Fruit fly (Drosophila melanogaster) whole organism, wandering third instar larva: Measurements from ENCODE around the gene CG13077.

ENCODE experiments used
- CG9705 ChIP-seq: fragments of 200-800 bp; sonication (Bioruptor generic); optimal IDR thresholded peaks from 2 replicates; lab custom pipeline; 2018; ENCODE audit warnings: missing biosample characterization, mild to moderate bottlenecking, missing genetic modification characterization
- Dfd ChIP-seq: fragments of >200 bp; optimal IDR thresholded peaks from 2 replicates; lab custom pipeline; 2017; ENCODE audit warnings: missing biosample characterization, missing genetic modification characterization
- Jra ChIP-seq: sonication (Bioruptor generic); optimal IDR thresholded peaks from 2 replicates; lab custom pipeline; 2016; ENCODE audit warnings: missing biosample characterization, missing genetic modification characterization
- Mio ChIP-seq: sonication (Bioruptor generic); optimal IDR thresholded peaks from 2 replicates; lab custom pipeline; 2016; ENCODE audit warnings: missing biosample characterization, missing genetic modification characterization
- dmrt93B ChIP-seq: fragments of 200-800 bp; sonication (Bioruptor generic); optimal IDR thresholded peaks from 2 replicates; lab custom pipeline; 2018; ENCODE audit warnings: missing biosample characterization, mild to moderate bottlenecking, missing genetic modification characterization
- ey ChIP-seq: fragments of 200-800 bp; sonication (Bioruptor generic); optimal IDR thresholded peaks from 2 replicates; lab custom pipeline; 2016; ENCODE audit warnings: missing biosample characterization, missing genetic modification characterization
- foxo ChIP-seq, 2 experiments: fragments of 200-800 bp; sonication (Bioruptor generic); optimal IDR thresholded peaks; 2 replicates in 1 of 2; 3 replicates in 1 of 2; lab custom pipeline; 2016 to 2017; ENCODE audit warnings: missing biosample characterization in 2 of 2, missing genetic modification characterization in 2 of 2
- fru ChIP-seq: fragments of 200-800 bp; sonication (Bioruptor generic); optimal IDR thresholded peaks from 3 replicates; lab custom pipeline; 2016; ENCODE audit warnings: missing biosample characterization, mild to moderate bottlenecking, missing genetic modification characterization
- h ChIP-seq: fragments of 200-800 bp; sonication (Bioruptor generic); optimal IDR thresholded peaks from 3 replicates; lab custom pipeline; 2016; ENCODE audit warnings: missing biosample characterization, mild to moderate bottlenecking, missing genetic modification characterization
- psq ChIP-seq: fragments of 200-800 bp; sonication (Bioruptor generic); optimal IDR thresholded peaks from 3 replicates; lab custom pipeline; 2017; ENCODE audit warnings: missing biosample characterization, mild to moderate bottlenecking, missing genetic modification characterization, moderate library complexity
- tai ChIP-seq: sonication (Bioruptor generic); optimal IDR thresholded peaks from 2 replicates; lab custom pipeline; 2016; ENCODE audit warnings: missing biosample characterization, missing genetic modification characterization

DNA sequence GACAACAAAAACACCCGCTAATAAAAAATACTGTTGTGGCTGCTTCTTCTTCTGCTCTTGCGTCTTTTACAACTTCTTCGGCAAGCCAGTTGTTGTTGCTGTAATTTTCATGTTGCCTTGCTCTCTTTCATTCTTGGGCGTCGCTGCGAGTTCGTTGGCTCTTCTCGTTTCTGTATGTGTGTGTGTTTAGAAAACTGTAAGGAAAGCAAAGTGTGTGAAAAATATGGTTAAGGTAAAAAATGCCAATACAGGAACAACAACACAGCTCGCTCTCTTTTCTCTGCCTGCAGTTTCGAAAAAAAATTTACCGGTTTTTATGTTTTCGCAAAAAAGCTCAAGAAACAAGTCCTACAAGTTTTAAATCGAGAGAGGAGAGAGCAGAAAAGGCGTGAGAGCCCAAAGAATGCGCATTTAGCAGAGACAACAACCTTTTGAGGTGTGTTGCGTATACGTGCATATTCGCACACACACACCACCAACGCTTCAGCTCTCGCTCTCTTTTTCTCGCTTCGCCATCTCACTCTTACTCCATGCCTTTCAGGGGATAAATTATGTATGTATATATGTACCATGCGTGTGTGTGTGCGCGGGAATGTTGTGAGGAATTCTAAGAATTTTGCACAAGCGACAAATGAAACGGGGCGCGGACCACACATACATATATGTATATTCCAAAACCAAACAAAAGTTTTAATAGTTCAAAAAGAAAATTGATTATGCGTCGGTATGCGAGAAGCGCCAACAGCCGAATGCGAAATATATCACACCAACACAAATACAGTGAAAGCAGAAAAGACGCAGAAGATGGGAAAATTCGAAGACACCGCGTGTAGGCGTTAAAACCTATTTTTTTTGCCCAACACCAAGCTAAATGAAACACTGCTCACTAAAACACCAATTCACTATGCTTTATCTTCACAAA, 6.2 kb downstream of the CG13077 start:
- TF ChIP-seq ey (GFP tag; lab: Kevin White, UChicago) = no peak
- peak; percentile 22 for TF ChIP-seq fru (GFP tag; lab: Kevin White, UChicago)
- TF ChIP-seq psq (GFP tag; lab: Kevin White, UChicago) = peak; percentile 91
- TF ChIP-seq Dfd (GFP tag; lab: Kevin White, UChicago) = no peak
- TF ChIP-seq h (GFP tag; lab: Kevin White, UChicago) = peak; percentile 5
- TF ChIP-seq tai (GFP tag; lab: Kevin White, UChicago) = peak; percentile 46
- TF ChIP-seq dmrt93B (GFP tag; lab: Kevin White, UChicago) = no peak
- TF ChIP-seq foxo (GFP tag; optimal IDR thresholded peaks at IDR 0.05; lab: Kevin White, UChicago) = no peak
- TF ChIP-seq Jra (GFP tag; lab: Kevin White, UChicago) = no peak
- no peak for TF ChIP-seq CG9705
- no peak for TF ChIP-seq Mio (GFP tag; lab: Kevin White, UChicago)
